Worm (Caenorhabditis elegans) whole organism, young adult: Measurements from ENCODE around the gene nspb-5.

Experiments
- B0261.1 ChIP-seq: sonication (generic microtip); optimal IDR thresholded peaks from 2 replicates; lab custom pipeline; 2016; ENCODE audit warnings: mild to moderate bottlenecking, missing genetic modification characterization, moderate library complexity, missing compliant biosample characterization
- F10E7.11 ChIP-seq: sonication (generic microtip); optimal IDR thresholded peaks from 2 replicates; lab custom pipeline; 2017; ENCODE audit warnings: mild to moderate bottlenecking, missing genetic modification characterization, moderate library complexity, missing compliant biosample characterization
- F22D6.2 ChIP-seq: sonication (generic microtip); optimal IDR thresholded peaks from 2 replicates; lab custom pipeline; 2016; ENCODE audit warnings: mild to moderate bottlenecking, missing genetic modification characterization, missing compliant biosample characterization
- F52B5.7 ChIP-seq: sonication (generic microtip); optimal IDR thresholded peaks from 2 replicates; lab custom pipeline; 2016; ENCODE audit warnings: mild to moderate bottlenecking, missing genetic modification characterization, missing compliant biosample characterization
- F55B11.4 ChIP-seq: sonication (generic microtip); optimal IDR thresholded peaks from 2 replicates; lab custom pipeline; 2016; ENCODE audit warnings: missing compliant biosample characterization, missing genetic modification characterization, borderline replicate concordance; ENCODE audit not compliant: insufficient read depth
- K11D2.4 ChIP-seq: fragments of 200-800 bp; sonication (Bioruptor generic); IDR thresholded peaks from 2 replicates; pipeline ENCODE4 v1.3.6; 2022; ENCODE audit warnings: missing genetic modification reagents, missing genetic modification characterization, missing compliant biosample characterization
- T26A5.8 ChIP-seq: sonication (generic microtip); optimal IDR thresholded peaks from 2 replicates; lab custom pipeline; 2016; ENCODE audit warnings: missing genetic modification characterization, missing compliant biosample characterization
- Y56A3A.18 ChIP-seq: fragments of 200-800 bp; sonication (Bioruptor generic); IDR thresholded peaks from 2 replicates; pipeline ENCODE4 v1.3.6; 2022; ENCODE audit warnings: missing genetic modification reagents, missing genetic modification characterization, missing compliant biosample characterization
- Y79H2A.3 ChIP-seq: fragments of 200-800 bp; sonication (Bioruptor generic); conservative IDR thresholded peaks from 2 replicates; pipeline ENCODE4 v1.3.6; 2022; ENCODE audit warnings: missing genetic modification reagents, missing genetic modification characterization, missing compliant biosample characterization
- Y95B8A.8 ChIP-seq: fragments of 200-800 bp; sonication (Bioruptor generic); IDR thresholded peaks from 2 replicates; pipeline ENCODE4 v1.3.6; 2022; ENCODE audit warnings: missing genetic modification reagents, missing genetic modification characterization, missing compliant biosample characterization
- attf-6 ChIP-seq: fragments of 200-800 bp; sonication (Bioruptor generic); IDR thresholded peaks from 2 replicates; pipeline ENCODE4 v1.3.6; 2022; ENCODE audit warnings: missing genetic modification reagents, missing genetic modification characterization, missing compliant biosample characterization
- bed-2 ChIP-seq: fragments of 200-800 bp; sonication (Bioruptor generic); IDR thresholded peaks from 2 replicates; pipeline ENCODE4 v1.3.6; 2022; ENCODE audit warnings: missing genetic modification reagents, missing genetic modification characterization, missing compliant biosample characterization
- ccch-3 ChIP-seq: fragments of 200-800 bp; sonication (Bioruptor generic); optimal IDR thresholded peaks from 2 replicates; lab custom pipeline; 2018; ENCODE audit warnings: mild to moderate bottlenecking, missing genetic modification characterization, missing compliant biosample characterization
- ceh-40 ChIP-seq: fragments of 200-800 bp; sonication (Bioruptor generic); IDR thresholded peaks from 2 replicates; pipeline ENCODE4 v1.3.6; 2022; ENCODE audit warnings: missing genetic modification characterization, missing compliant biosample characterization
- ceh-58 ChIP-seq: fragments of 200-800 bp; sonication (Bioruptor generic); IDR thresholded peaks from 2 replicates; pipeline ENCODE4 v1.3.6; 2022; ENCODE audit warnings: missing genetic modification characterization, missing compliant biosample characterization
- egl-44 ChIP-seq: fragments of 200-800 bp; sonication (Bioruptor generic); IDR thresholded peaks from 2 replicates; pipeline ENCODE4 v1.3.6; 2022; ENCODE audit warnings: missing genetic modification reagents, missing genetic modification characterization, missing compliant biosample characterization
- egrh-3 ChIP-seq: fragments of 200-800 bp; sonication (Bioruptor generic); IDR thresholded peaks from 2 replicates; pipeline ENCODE4 v1.3.6; 2022; ENCODE audit warnings: missing genetic modification reagents, missing genetic modification characterization, missing compliant biosample characterization
- ekl-4 ChIP-seq: fragments of 200-800 bp; sonication (Bioruptor generic); IDR thresholded peaks from 2 replicates; pipeline ENCODE4 v1.3.6; 2022; ENCODE audit warnings: missing genetic modification reagents, missing genetic modification characterization, missing compliant biosample characterization
- gei-17 ChIP-seq: fragments of 200-800 bp; sonication (Bioruptor generic); optimal IDR thresholded peaks from 2 replicates; lab custom pipeline; 2018; ENCODE audit warnings: mild to moderate bottlenecking, missing genetic modification characterization, missing compliant biosample characterization
- him-1 ChIP-seq: sonication (generic microtip); optimal IDR thresholded peaks from 2 replicates; lab custom pipeline; 2016; ENCODE audit warnings: missing genotype, missing genetic modification reagents, missing genetic modification characterization, missing compliant biosample characterization
- hmg-1.2 ChIP-seq: fragments of 200-800 bp; sonication (Bioruptor generic); IDR thresholded peaks from 2 replicates; pipeline ENCODE4 v1.3.6; 2022; ENCODE audit warnings: missing genetic modification reagents, missing genetic modification characterization, missing compliant biosample characterization
- lag-1 ChIP-seq: fragments of 200-800 bp; sonication (Bioruptor generic); IDR thresholded peaks from 2 replicates; pipeline ENCODE4 v1.3.6; 2022; ENCODE audit warnings: missing genetic modification reagents, missing genetic modification characterization, missing compliant biosample characterization
- let-526 ChIP-seq: fragments of 200-800 bp; sonication (Bioruptor generic); IDR thresholded peaks from 2 replicates; pipeline ENCODE4 v1.3.6; 2022; ENCODE audit warnings: missing genetic modification reagents, missing genetic modification characterization, missing compliant biosample characterization
- let-607 ChIP-seq, 2 experiments: fragments of 200-800 bp in 1 of 2; sonication (Bioruptor generic) in 1 of 2; sonication (generic microtip) in 1 of 2; optimal IDR thresholded peaks; 2 replicates each; lab custom pipeline; 2016 to 2018; ENCODE audit warnings: mild to moderate bottlenecking in 2 of 2, missing compliant biosample characterization in 2 of 2, missing genetic modification characterization in 2 of 2, moderate library complexity in 2 of 2, missing genotype in 1 of 2
- lsl-1 ChIP-seq: fragments of 200-800 bp; sonication (Bioruptor generic); optimal IDR thresholded peaks from 2 replicates; lab custom pipeline; 2018; ENCODE audit warnings: mild to moderate bottlenecking, missing genetic modification characterization, moderate library complexity, missing compliant biosample characterization
- madf-3 ChIP-seq: fragments of 200-800 bp; sonication (Bioruptor generic); IDR thresholded peaks from 2 replicates; pipeline ENCODE4 v1.3.6; 2022; ENCODE audit warnings: missing genetic modification reagents, missing genetic modification characterization, missing compliant biosample characterization
- mcd-1 ChIP-seq: fragments of 200-800 bp; sonication (Bioruptor generic); IDR thresholded peaks from 2 replicates; pipeline ENCODE4 v1.3.6; 2022; ENCODE audit warnings: missing genetic modification reagents, missing genetic modification characterization, missing compliant biosample characterization
- mes-4 ChIP-seq: sonication (generic microtip); optimal IDR thresholded peaks from 2 replicates; lab custom pipeline; 2016; ENCODE audit warnings: missing genotype, missing genetic modification characterization, missing compliant biosample characterization
- mxl-1 ChIP-seq: sonication (generic microtip); optimal IDR thresholded peaks from 2 replicates; lab custom pipeline; 2016; ENCODE audit warnings: missing genetic modification characterization, missing compliant biosample characterization
- nhr-120 ChIP-seq: fragments of 200-800 bp; sonication (Bioruptor generic); IDR thresholded peaks from 2 replicates; pipeline ENCODE4 v1.3.6; 2022; ENCODE audit warnings: missing genetic modification characterization, missing compliant biosample characterization
- nhr-80 ChIP-seq: sonication (generic microtip); optimal IDR thresholded peaks from 2 replicates; lab custom pipeline; 2016; ENCODE audit warnings: missing genetic modification characterization, missing compliant biosample characterization
- pbrm-1 ChIP-seq: fragments of 200-800 bp; sonication (Bioruptor generic); IDR thresholded peaks from 2 replicates; pipeline ENCODE4 v1.3.6; 2022; ENCODE audit warnings: missing genetic modification reagents, missing genetic modification characterization, missing compliant biosample characterization
- rpc-1 ChIP-seq, 2 experiments: fragments of 150-350 bp in 1 of 2; sonication (generic microtip) in 1 of 2; optimal IDR thresholded peaks; 2 replicates each; lab custom pipeline; 2014 to 2018; ENCODE audit warnings: missing biosample characterization in 1 of 2, missing genetic modification characterization in 1 of 2, missing genetic modification reagents in 1 of 2, missing genotype in 1 of 2
- snpc-1.1 ChIP-seq: sonication (generic microtip); optimal IDR thresholded peaks from 2 replicates; lab custom pipeline; 2017; ENCODE audit warnings: missing genetic modification characterization, mild to moderate bottlenecking, missing compliant biosample characterization, antibody characterized with exemption, moderate library complexity, missing genotype, missing genetic modification reagents; ENCODE audit not compliant: insufficient read depth
- snpc-4 ChIP-seq, 5 experiments: fragments of 150-350 bp in 1 of 5; sonication (generic microtip) in 4 of 5; optimal IDR thresholded peaks; 2 replicates each; lab custom pipeline; 2014 to 2018; ENCODE audit warnings: missing genetic modification characterization in 5 of 5, missing biosample characterization in 3 of 5, antibody characterized with exemption in 2 of 5, mild to moderate bottlenecking in 2 of 5, missing compliant biosample characterization in 2 of 5, missing genotype in 2 of 5, moderate library complexity in 2 of 5, missing genetic modification reagents in 1 of 5
- sptf-2 ChIP-seq: fragments of 200-800 bp; sonication (Bioruptor generic); optimal IDR thresholded peaks from 2 replicates; lab custom pipeline; 2018; ENCODE audit warnings: mild to moderate bottlenecking, missing genetic modification characterization, missing compliant biosample characterization
- tbp1 ChIP-seq: fragments of 200-800 bp; sonication (Bioruptor generic); optimal IDR thresholded peaks from 2 replicates; lab custom pipeline; 2018; ENCODE audit warnings: mild to moderate bottlenecking, missing genetic modification characterization, missing compliant biosample characterization
- tlf-1 ChIP-seq: fragments of 200-800 bp; sonication (Bioruptor generic); optimal IDR thresholded peaks from 2 replicates; lab custom pipeline; 2018; ENCODE audit warnings: mild to moderate bottlenecking, missing genetic modification characterization, missing compliant biosample characterization
- unc-130 ChIP-seq: sonication (generic microtip); optimal IDR thresholded peaks from 2 replicates; lab custom pipeline; 2016; ENCODE audit warnings: missing genetic modification reagents, missing genetic modification characterization, missing compliant biosample characterization
- xnd-1 ChIP-seq: sonication (generic microtip); optimal IDR thresholded peaks from 2 replicates; lab custom pipeline; 2016; ENCODE audit warnings: missing genotype, missing genetic modification reagents, missing genetic modification characterization, missing compliant biosample characterization
- ztf-6 ChIP-seq: fragments of 200-800 bp; sonication (Bioruptor generic); IDR thresholded peaks from 2 replicates; pipeline ENCODE4 v1.3.6; 2022; ENCODE audit warnings: missing genetic modification reagents, missing genetic modification characterization, missing compliant biosample characterization

The nspb-5 gene

DNA sequence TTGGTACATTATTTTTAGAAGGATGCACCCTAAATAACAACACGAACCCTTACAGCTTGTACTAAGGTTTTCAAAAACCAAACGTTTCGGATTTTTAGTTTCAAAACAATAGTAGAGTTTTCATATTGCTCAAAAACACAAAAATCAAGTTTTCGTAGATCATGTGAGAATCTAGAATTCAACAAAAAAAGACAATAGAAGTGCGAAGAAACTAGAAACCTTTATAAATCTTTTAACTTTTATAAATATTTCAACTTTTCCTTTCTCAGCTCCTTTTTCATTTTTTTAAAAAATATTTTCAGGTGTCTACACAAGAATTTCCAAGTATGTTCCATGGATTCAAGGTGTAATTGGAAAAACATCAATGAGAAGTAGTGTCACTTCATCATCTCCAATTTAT lies 38.4 kb upstream of the nspb-5 start, which contains the start of gene best-9:
best-9 (plus strand) TSS at position 301 of the 400 bp plus-strand sequence.
- TF ChIP-seq Y56A3A.18 (GFP tag; lab: Robert Waterston, UW) (no peak), F52B5.7 (tag; lab: Kevin White, UChicago) (no peak), let-607 (tag; optimal IDR thresholded peaks at IDR 0.05; lab: Kevin White, UChicago) (no peak), ccch-3 (no peak), ztf-6 (no peak), ekl-4 (GFP tag; lab: Robert Waterston, UW) (no peak), mcd-1 (GFP tag; lab: Robert Waterston, UW) (no peak)
- TF ChIP-seq, all 124 proteins: peak for 0

DNA sequence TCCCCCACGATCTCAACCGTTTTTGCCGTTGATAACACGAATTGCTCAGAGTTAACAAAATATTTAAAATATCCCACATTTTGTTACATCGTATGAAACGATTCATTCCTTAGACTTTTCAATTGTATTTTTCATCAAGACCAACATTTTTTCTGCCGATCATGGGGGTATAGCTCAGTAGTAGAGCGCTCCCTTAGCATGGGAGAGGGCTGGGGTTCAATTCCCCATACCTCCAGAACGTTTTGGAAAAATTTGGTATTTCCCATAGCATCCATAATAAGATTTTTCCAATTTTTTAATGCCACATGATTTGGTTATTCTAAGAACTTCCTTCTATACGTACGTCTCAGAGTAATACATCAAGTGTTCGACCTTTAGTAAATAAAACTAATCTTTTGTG lies 36.8 kb upstream of the nspb-5 start:
- TF ChIP-seq bed-2 (GFP tag; lab: Robert Waterston, UW) (no peak), unc-130 (GFP tag; lab: Kevin White, UChicago) (no peak), Y95B8A.8 (GFP tag; lab: Robert Waterston, UW) (no peak), ceh-58 (GFP tag; lab: Robert Waterston, UW) (no peak), rpc-1 (optimal IDR thresholded peaks at IDR 0.05; lab: Kevin White, UChicago) (peak; percentile 33), rpc-1 (tag; optimal IDR thresholded peaks at IDR 0.05; lab: Kevin White, UChicago) (peak; percentile 76), F22D6.2 (tag; lab: Kevin White, UChicago) (no peak), gei-17 (no peak), lag-1 (GFP tag; lab: Robert Waterston, UW) (no peak), ccch-3 (no peak), pbrm-1 (GFP tag; lab: Robert Waterston, UW) (no peak), tlf-1 (GFP tag; lab: Kevin White, UChicago) (no peak), madf-3 (no peak), hmg-1.2 (GFP tag; lab: Robert Waterston, UW) (no peak), attf-6 (no peak), tbp1 (GFP tag; lab: Kevin White, UChicago) (peak; percentile 73), xnd-1 (tag; lab: Kevin White, UChicago) (no peak), snpc-4 (GFP tag; optimal IDR thresholded peaks at IDR 0.05; lab: Kevin White, UChicago) (no peak), snpc-4 (tag; optimal IDR thresholded peaks at IDR 0.05; lab: Kevin White, UChicago) (peak in 1 of 4 experiments; percentile 71), ceh-40 (GFP tag; lab: Robert Waterston, UW) (no peak), lsl-1 (GFP tag; lab: Kevin White, UChicago) (no peak), him-1 (tag; lab: Kevin White, UChicago) (peak; percentile 32), B0261.1 (tag; lab: Kevin White, UChicago) (peak; percentile 39)
- TF ChIP-seq, all 124 proteins: peak for 5

DNA sequence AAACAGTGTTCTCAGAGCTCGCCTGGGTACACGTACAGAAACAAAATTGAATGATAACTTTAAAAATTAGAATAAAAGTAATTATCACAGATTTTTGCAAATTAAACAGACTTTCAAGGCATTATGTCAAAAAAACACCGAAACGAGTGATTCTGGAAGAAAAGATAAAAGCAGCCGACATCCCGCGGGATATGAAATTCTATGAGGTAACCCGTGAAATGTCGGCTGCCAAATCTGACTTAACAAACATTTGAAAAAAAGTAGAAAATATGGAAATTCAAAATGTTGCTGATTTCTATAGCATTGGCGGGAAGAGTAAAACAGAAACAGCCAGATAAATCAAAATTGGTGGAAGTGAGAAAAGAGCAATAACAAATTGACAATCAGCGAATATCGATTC lies 33.2 kb upstream of the nspb-5 start:
- TF ChIP-seq nhr-120 (GFP tag; lab: Robert Waterston, UW) (no peak), snpc-4 (GFP tag; optimal IDR thresholded peaks at IDR 0.05; lab: Kevin White, UChicago) (peak; percentile 47), snpc-4 (tag; optimal IDR thresholded peaks at IDR 0.05; lab: Kevin White, UChicago) (peak; percentile 3 to 76 (median 66)), snpc-1.1 (peak; percentile 82)
- TF ChIP-seq, all 124 proteins: peak for 2

DNA sequence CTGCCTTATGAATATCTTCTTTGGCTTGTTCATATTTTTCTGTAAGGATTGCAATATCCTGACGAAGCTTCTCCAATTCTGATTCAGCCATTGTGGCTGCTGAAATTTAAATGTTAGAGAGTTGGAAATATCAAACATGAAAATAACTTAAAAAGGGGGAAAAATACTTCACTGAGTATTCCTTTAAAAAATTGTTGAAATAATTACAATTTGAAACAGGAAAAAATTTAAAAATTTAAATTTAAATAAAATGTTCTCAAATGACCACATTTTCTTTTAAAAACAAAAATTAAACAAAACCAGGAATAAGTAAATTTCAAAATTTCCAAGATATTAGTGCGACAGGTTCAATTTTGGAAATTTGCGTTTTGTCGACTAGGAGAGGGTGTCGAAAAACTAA lies 26.6 kb upstream of the nspb-5 start, which contains the start of gene bicd-1:
bicd-1 (minus strand) TSS at position 101 of the 400 bp plus-strand sequence.
- TF ChIP-seq F10E7.11 (tag; lab: Kevin White, UChicago): no peak
- TF ChIP-seq ceh-40 (GFP tag; lab: Robert Waterston, UW): no peak
- no peak for TF ChIP-seq ccch-3
- TF ChIP-seq, all 124 proteins: peak for 0

DNA sequence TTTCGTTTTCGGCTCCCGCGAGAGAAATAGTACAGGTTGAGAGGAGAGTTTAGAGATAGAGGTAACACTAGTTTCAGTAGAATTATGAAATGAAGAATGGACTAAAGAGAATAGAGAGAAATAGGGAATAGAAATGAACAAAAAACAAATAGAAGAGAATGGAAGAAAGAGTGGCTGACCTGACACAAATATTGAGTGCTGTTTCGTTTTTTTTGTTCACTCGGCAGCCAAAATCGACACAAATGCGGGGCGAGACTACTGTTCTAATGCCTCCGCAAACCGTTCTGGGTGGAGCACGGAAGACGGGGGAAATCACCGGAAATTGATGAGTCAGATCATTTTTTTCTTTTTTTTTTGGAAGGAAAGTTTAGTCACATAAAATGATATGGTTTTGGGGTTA lies 26.2 kb upstream of the nspb-5 start:
- no peak for TF ChIP-seq sptf-2 (GFP tag; lab: Kevin White, UChicago)
- TF ChIP-seq K11D2.4 (GFP tag; lab: Robert Waterston, UW): no peak
- TF ChIP-seq mes-4 (tag; lab: Kevin White, UChicago): no peak
- TF ChIP-seq egrh-3 (GFP tag; lab: Robert Waterston, UW): no peak
- TF ChIP-seq xnd-1 (tag; lab: Kevin White, UChicago): no peak
- peak; percentile 74 for TF ChIP-seq hmg-1.2 (GFP tag; lab: Robert Waterston, UW)
- TF ChIP-seq Y56A3A.18 (GFP tag; lab: Robert Waterston, UW): no peak
- TF ChIP-seq F55B11.4 (tag; lab: Kevin White, UChicago): no peak
- no peak for TF ChIP-seq T26A5.8 (tag; lab: Kevin White, UChicago)
- TF ChIP-seq let-526 (GFP tag; lab: Robert Waterston, UW): no peak
- no peak for TF ChIP-seq mxl-1
- no peak for TF ChIP-seq Y79H2A.3
- peak; percentile 12 for TF ChIP-seq nhr-80
- TF ChIP-seq egl-44 (GFP tag; lab: Robert Waterston, UW): no peak
